Worm (Caenorhabditis elegans) whole organism, mixed stage, embryonic: ENCODE results near the gene C16C8.10.

Experiments used
- ceh-39 ChIP-seq: fragments of 150-350 bp; optimal IDR thresholded peaks from 2 replicates; lab custom pipeline; 2014; ENCODE audit warnings: missing biosample characterization, missing genetic modification characterization
- drap-1 ChIP-seq: fragments of 200-800 bp; sonication (Bioruptor generic); optimal IDR thresholded peaks from 3 replicates; lab custom pipeline; 2018; ENCODE audit warnings: mild to moderate bottlenecking, missing genetic modification characterization, missing compliant biosample characterization
- elt-3 ChIP-seq: fragments of 150-350 bp; optimal IDR thresholded peaks from 2 replicates; lab custom pipeline; 2014; ENCODE audit warnings: missing biosample characterization, missing genetic modification characterization
- lsy-2 ChIP-seq: fragments of 150-350 bp; optimal IDR thresholded peaks from 2 replicates; lab custom pipeline; 2014; ENCODE audit warnings: missing biosample characterization, missing genetic modification characterization
- mab-5 ChIP-seq: fragments of 150-350 bp; optimal IDR thresholded peaks from 2 replicates; lab custom pipeline; 2014; ENCODE audit warnings: missing biosample characterization, missing genetic modification characterization
- mep-1 ChIP-seq: fragments of 150-350 bp; optimal IDR thresholded peaks from 2 replicates; lab custom pipeline; 2017; ENCODE audit warnings: missing biosample characterization, missing genetic modification reagents, missing genetic modification characterization, inconsistent platforms
- nhr-28 ChIP-seq: fragments of 150-350 bp; optimal IDR thresholded peaks from 2 replicates; lab custom pipeline; 2014; ENCODE audit warnings: missing biosample characterization, missing genetic modification characterization
- snpc-4 ChIP-seq: fragments of 150-350 bp; optimal IDR thresholded peaks from 2 replicates; lab custom pipeline; 2014; ENCODE audit warnings: missing biosample characterization, missing genetic modification characterization
- sptf-1 ChIP-seq: sonication (generic microtip); optimal IDR thresholded peaks from 2 replicates; lab custom pipeline; 2017; ENCODE audit warnings: mild to moderate bottlenecking, missing genetic modification characterization, moderate library complexity, missing compliant biosample characterization
- unc-39 ChIP-seq: fragments of 150-350 bp; optimal IDR thresholded peaks from 2 replicates; lab custom pipeline; 2014; ENCODE audit warnings: missing biosample characterization, missing genetic modification characterization
- unc-62 ChIP-seq: fragments of 150-350 bp; optimal IDR thresholded peaks from 2 replicates; lab custom pipeline; 2014; ENCODE audit warnings: missing biosample characterization, missing genetic modification reagents, missing genetic modification characterization
- ztf-11 ChIP-seq: fragments of 150-350 bp; optimal IDR thresholded peaks from 2 replicates; lab custom pipeline; 2014; ENCODE audit warnings: missing biosample characterization, missing genetic modification characterization

- TF ChIP-seq snpc-4 (tag; lab: Kevin White, UChicago) (no peak), elt-3 (tag; lab: Kevin White, UChicago) (no peak), unc-39 (tag; lab: Kevin White, UChicago) (no peak), unc-62 (GFP tag; lab: Kevin White, UChicago) (no peak), lsy-2 (no peak), sptf-1 (tag; lab: Kevin White, UChicago) (no peak), ztf-11 (tag; lab: Kevin White, UChicago) (no peak), drap-1 (no peak), ceh-39 (no peak), mep-1 (no peak), mab-5 (tag; lab: Kevin White, UChicago) (no peak), nhr-28 (tag; lab: Kevin White, UChicago) (no peak)
These were observed 17.8 kb downstream of the C16C8.10 start, which contains the start of the genes C16C8.20 and gldi-6 for ce11 chrII:3446647-3447046.
